Fruit fly (Drosophila melanogaster) whole organism, pupa: Measurements from ENCODE around the gene TTLL4A.

Source experiments
- CG10348 ChIP-seq: fragments of 200-800 bp; sonication (Bioruptor generic); IDR thresholded peaks from 2 replicates; pipeline ENCODE4 v1.3.6; 2022; ENCODE audit warnings: missing biosample characterization, missing genetic modification characterization
- CG12605 ChIP-seq: fragments of 200-800 bp; sonication (Bioruptor generic); IDR thresholded peaks from 2 replicates; pipeline ENCODE4 v1.3.6; 2022; ENCODE audit warnings: missing biosample characterization, missing genetic modification characterization
- CG13204 ChIP-seq: fragments of 200-800 bp; sonication (Bioruptor generic); optimal IDR thresholded peaks from 2 replicates; lab custom pipeline; 2018; ENCODE audit warnings: missing biosample characterization, mild to moderate bottlenecking, missing genetic modification characterization, moderate library complexity
- CG14655 ChIP-seq: fragments of 200-800 bp; sonication (Bioruptor generic); optimal IDR thresholded peaks from 3 replicates; lab custom pipeline; 2017; ENCODE audit warnings: mild to moderate bottlenecking, missing biosample characterization, missing genetic modification reagents, missing genetic modification characterization
- CG15710 ChIP-seq: fragments of 200-800 bp; sonication (Bioruptor generic); optimal IDR thresholded peaks from 2 replicates; lab custom pipeline; 2018; ENCODE audit warnings: missing biosample characterization, mild to moderate bottlenecking, missing genetic modification characterization, moderate library complexity
- CG17806 ChIP-seq: fragments of 200-800 bp; sonication (Bioruptor generic); optimal IDR thresholded peaks from 2 replicates; lab custom pipeline; 2018; ENCODE audit warnings: missing biosample characterization, mild to moderate bottlenecking, missing genetic modification characterization, moderate library complexity
- CG32121 ChIP-seq: fragments of 200-800 bp; sonication (Bioruptor generic); IDR thresholded peaks from 2 replicates; pipeline ENCODE4 v1.3.6; 2022; ENCODE audit warnings: missing biosample characterization, missing genetic modification characterization
- CG34367 ChIP-seq: fragments of 200-800 bp; sonication (Bioruptor generic); optimal IDR thresholded peaks from 2 replicates; lab custom pipeline; 2018; ENCODE audit warnings: missing biosample characterization, mild to moderate bottlenecking, missing genetic modification characterization
- CG4496 ChIP-seq: fragments of 200-800 bp; sonication (Bioruptor generic); IDR thresholded peaks from 3 replicates; pipeline ENCODE4 v1.3.6; 2022; ENCODE audit warnings: missing biosample characterization, missing genetic modification characterization
- CG8159 ChIP-seq: fragments of 200-800 bp; sonication (Bioruptor generic); optimal IDR thresholded peaks from 3 replicates; lab custom pipeline; 2018; ENCODE audit warnings: missing biosample characterization, mild to moderate bottlenecking, missing genetic modification characterization, moderate library complexity
- CG8301 ChIP-seq: fragments of 200-800 bp; sonication (Bioruptor generic); optimal IDR thresholded peaks from 2 replicates; lab custom pipeline; 2018; ENCODE audit warnings: missing biosample characterization, mild to moderate bottlenecking, missing genetic modification characterization
- CG9948 ChIP-seq: fragments of 200-800 bp; sonication (Bioruptor generic); optimal IDR thresholded peaks from 2 replicates; lab custom pipeline; 2018; ENCODE audit warnings: missing biosample characterization, mild to moderate bottlenecking, missing genetic modification characterization, moderate library complexity
- D1 ChIP-seq: fragments of 200-800 bp; sonication (Bioruptor generic); optimal IDR thresholded peaks from 2 replicates; lab custom pipeline; 2018; ENCODE audit warnings: missing biosample characterization, mild to moderate bottlenecking, missing genetic modification characterization, moderate library complexity
- EcR ChIP-seq: fragments of 200-800 bp; sonication (Bioruptor generic); optimal IDR thresholded peaks from 3 replicates; lab custom pipeline; 2019; ENCODE audit warnings: missing biosample characterization, missing genetic modification characterization, mild to moderate bottlenecking, moderate library complexity, missing genetic modification reagents
- Ets98B ChIP-seq: fragments of 200-800 bp; sonication (Bioruptor generic); IDR thresholded peaks from 2 replicates; pipeline ENCODE4 v1.3.6; 2022; ENCODE audit warnings: missing biosample characterization, missing genetic modification characterization
- Pif1A ChIP-seq: fragments of 200-800 bp; sonication (Bioruptor generic); optimal IDR thresholded peaks from 3 replicates; lab custom pipeline; 2016; ENCODE audit warnings: missing biosample characterization, missing genetic modification characterization
- Pif1B ChIP-seq: fragments of 200-800 bp; sonication (Bioruptor generic); optimal IDR thresholded peaks from 3 replicates; lab custom pipeline; 2016; ENCODE audit warnings: missing biosample characterization, missing genetic modification characterization
- Snoo ChIP-seq: fragments of 200-800 bp; sonication (Bioruptor generic); optimal IDR thresholded peaks from 3 replicates; lab custom pipeline; 2017; ENCODE audit warnings: missing biosample characterization, mild to moderate bottlenecking, missing genetic modification characterization, inconsistent platforms
- fd96Ca ChIP-seq: fragments of 200-800 bp; sonication (Bioruptor generic); IDR thresholded peaks from 3 replicates; pipeline ENCODE4 v1.3.6; 2022; ENCODE audit warnings: missing biosample characterization, missing genetic modification characterization
- gl ChIP-seq: fragments of 200-800 bp; sonication (Bioruptor generic); optimal IDR thresholded peaks from 2 replicates; lab custom pipeline; 2018; ENCODE audit warnings: missing biosample characterization, mild to moderate bottlenecking, missing genetic modification characterization
- rn ChIP-seq: fragments of 200-800 bp; sonication (Bioruptor generic); IDR thresholded peaks from 2 replicates; pipeline ENCODE4 v1.3.6; 2022; ENCODE audit warnings: missing biosample characterization, missing genetic modification characterization

TTLL4A gene

DNA sequence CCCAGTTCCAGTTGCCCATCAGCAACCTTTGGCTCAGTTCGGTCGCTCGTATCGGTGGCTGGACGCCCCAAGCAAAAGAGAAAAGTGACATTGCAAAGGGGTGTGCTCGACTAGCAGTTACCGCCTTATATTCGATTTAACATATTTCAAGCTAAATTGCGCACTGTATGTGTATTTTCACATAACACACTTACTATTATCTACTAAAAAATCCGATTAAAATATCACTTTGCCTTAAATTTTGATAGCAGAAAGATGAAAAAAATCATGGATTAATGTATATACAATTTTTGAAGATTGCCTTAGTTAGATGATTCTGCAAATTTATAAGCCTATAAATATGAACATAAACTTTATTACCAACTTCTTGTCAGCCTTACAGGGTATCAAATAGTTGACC, 32.4 kb downstream of the TTLL4A start:
- peak; percentile 44 for TF ChIP-seq CG8159
- TF ChIP-seq CG34367 (tag; lab: Kevin White, UChicago): no peak
- TF ChIP-seq gl (tag; lab: Kevin White, UChicago): no peak
- no peak for TF ChIP-seq Pif1B (GFP tag; lab: Kevin White, UChicago)
- TF ChIP-seq Snoo (tag; lab: Kevin White, UChicago): peak; percentile 5
- TF ChIP-seq rn (GFP tag; lab: Robert Waterston, UW): no peak
- TF ChIP-seq CG13204 (GFP tag; lab: Kevin White, UChicago): no peak
- TF ChIP-seq CG14655 (GFP tag; lab: Kevin White, UChicago): peak; percentile 48
- peak; percentile 19 for TF ChIP-seq CG8301 (tag; lab: Kevin White, UChicago)
- TF ChIP-seq CG32121 (GFP tag; lab: Robert Waterston, UW): no peak
- TF ChIP-seq CG9948 (tag; lab: Kevin White, UChicago): peak; percentile 53
- TF ChIP-seq CG4496 (GFP tag; lab: Robert Waterston, UW): no peak
- no peak for TF ChIP-seq Pif1A (GFP tag; lab: Kevin White, UChicago)
- peak; percentile 21 for TF ChIP-seq CG17806 (tag; lab: Kevin White, UChicago)
- TF ChIP-seq Ets98B (GFP tag; lab: Robert Waterston, UW): no peak
- no peak for TF ChIP-seq EcR

DNA sequence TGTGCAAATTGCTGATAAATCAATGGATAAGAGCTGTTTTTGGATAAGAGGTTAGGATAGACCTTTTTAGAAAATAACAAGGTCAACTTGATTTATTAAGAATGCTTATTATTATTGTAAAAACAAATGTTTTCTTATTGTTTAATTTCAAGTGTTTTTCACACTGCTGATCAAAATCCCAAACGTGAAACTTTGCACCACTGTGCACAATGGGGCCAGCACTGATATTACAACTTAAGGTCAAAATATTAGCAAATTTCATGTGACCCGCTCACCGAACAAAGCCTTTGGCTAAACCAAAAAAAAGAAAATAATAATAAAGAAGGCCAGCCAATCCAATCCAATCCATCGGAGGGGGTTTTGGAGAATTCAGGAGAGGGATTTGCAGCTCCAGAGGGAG, 33.6 kb downstream of the TTLL4A start:
- TF ChIP-seq CG10348 (GFP tag; lab: Robert Waterston, UW) (no peak), CG17806 (tag; lab: Kevin White, UChicago) (peak; percentile 14), CG8301 (tag; lab: Kevin White, UChicago) (peak; percentile 2), fd96Ca (no peak), CG32121 (GFP tag; lab: Robert Waterston, UW) (no peak), Snoo (tag; lab: Kevin White, UChicago) (no peak), CG8159 (peak; percentile 19), EcR (no peak), CG12605 (GFP tag; lab: Robert Waterston, UW) (no peak), Ets98B (GFP tag; lab: Robert Waterston, UW) (no peak), CG34367 (tag; lab: Kevin White, UChicago) (no peak), Pif1A (GFP tag; lab: Kevin White, UChicago) (peak; percentile 12), CG14655 (GFP tag; lab: Kevin White, UChicago) (peak; percentile 1), CG9948 (tag; lab: Kevin White, UChicago) (peak; percentile 14), CG4496 (GFP tag; lab: Robert Waterston, UW) (no peak), Pif1B (GFP tag; lab: Kevin White, UChicago) (no peak)
- TF ChIP-seq, all 21 proteins: peak for 6

DNA sequence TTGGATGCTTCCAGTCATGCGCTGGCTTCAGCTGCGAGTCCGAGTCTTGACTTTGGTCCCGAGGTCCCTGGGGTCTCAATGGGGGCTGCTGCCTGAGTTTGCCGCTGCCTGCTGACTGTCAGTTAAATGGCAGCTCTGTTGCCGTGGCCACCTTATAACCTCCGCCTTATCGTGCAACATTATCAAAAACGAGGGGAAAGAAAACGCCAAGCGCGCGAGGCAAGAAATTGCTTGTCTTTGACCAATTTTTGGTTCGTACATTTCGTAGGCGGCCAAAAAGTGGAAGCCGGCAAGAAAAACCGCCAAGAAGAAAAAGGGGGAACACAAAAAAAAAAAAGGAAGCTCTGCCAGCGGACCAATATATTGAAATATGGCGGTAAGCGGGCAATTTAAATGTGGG, 34.7 kb downstream of the TTLL4A start:
- TF ChIP-seq gl (tag; lab: Kevin White, UChicago): no peak
- TF ChIP-seq CG34367 (tag; lab: Kevin White, UChicago): no peak
- TF ChIP-seq Pif1B (GFP tag; lab: Kevin White, UChicago): no peak
- no peak for TF ChIP-seq CG15710
- TF ChIP-seq CG12605 (GFP tag; lab: Robert Waterston, UW): no peak
- no peak for TF ChIP-seq CG10348 (GFP tag; lab: Robert Waterston, UW)
- no peak for TF ChIP-seq CG9948 (tag; lab: Kevin White, UChicago)

DNA sequence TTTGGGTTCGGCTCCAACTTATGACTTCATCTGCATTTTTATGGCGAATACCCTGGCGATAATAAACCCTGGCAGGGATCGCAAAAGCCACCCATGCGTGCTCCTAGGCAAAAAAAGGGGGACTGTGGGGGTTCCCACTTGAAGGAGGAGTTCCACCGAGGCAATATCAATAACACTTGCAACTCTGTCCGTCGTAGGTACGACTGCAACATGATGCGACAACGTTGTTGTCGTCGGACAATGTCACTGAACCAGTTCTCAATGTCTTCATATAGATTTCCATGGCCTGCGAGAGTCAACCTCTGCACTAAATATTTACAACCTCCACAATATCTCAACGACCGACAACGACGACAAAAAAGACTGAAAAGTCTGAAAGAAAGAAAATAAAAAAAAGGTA, 38.0 kb downstream of the TTLL4A start:
- TF ChIP-seq CG12605 (GFP tag; lab: Robert Waterston, UW): no peak
- TF ChIP-seq EcR: peak; percentile 84
- peak; percentile 53 for TF ChIP-seq gl (tag; lab: Kevin White, UChicago)
- TF ChIP-seq, all 21 proteins: peak for 2

DNA sequence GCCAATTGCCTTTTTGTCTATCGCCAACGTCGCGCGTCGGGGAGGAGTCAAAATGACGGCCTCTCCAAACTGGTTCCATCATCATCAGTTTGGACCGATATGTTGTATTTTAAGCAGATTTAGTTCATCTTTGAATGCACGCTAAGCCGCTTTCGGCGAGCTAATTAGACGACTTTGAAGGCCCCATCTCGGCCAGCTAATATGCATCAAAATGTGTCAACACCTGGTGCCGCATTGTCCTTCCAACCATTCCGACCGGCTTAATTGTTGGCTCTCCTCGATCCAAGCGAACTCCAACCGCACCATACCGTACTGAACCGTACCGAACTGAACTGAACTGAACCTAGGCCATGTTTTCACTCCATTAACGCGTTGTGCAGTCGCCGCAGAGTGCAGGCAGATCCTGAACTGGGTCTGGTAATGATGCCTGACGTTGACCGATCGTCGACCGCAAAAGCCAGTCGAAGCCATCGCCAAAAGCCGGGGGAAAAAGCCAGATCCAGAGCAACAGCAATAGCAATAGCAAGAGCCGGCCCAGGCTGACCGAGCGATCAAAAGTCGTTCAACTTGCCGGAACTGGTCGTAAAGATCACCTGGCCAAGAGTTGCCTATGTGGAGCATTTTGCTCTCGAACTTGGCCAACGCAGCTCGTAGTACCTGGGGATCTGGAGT, 38.8 kb downstream of the TTLL4A start:
- TF ChIP-seq Pif1B (GFP tag; lab: Kevin White, UChicago) (no peak), EcR (peak; percentile 92)

DNA sequence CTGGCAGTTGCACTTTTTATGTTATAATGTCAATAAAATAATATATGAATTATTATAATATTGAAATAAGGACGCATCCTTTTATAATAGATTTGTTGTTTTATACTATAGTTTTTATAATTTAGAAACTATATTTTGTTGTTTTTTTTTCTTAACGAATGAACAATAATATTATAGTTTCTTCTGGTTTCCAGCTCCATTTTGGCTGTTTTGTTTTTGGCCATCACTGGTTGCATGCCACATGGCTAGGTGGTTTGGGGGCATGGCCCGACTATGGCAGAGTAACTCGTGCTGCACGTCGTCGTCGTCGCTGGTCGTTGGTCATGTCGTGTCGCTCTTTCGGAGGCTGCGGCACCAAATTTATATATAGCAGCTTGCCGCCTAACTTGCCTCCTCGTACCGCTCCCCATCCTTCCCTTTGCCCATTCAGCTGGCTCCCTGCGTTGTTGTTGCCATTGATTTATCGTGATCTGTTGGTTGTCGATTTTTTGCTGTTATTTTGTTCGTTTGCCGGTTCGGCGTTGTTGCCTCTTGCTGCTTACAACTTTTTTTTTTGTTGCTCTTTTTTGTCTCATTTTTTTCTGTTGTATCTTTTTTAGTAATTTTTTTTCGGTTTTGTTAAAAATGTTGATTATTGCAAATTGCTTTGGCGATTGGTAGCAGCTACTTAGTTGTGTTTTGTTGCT, 43.2 kb downstream of the TTLL4A start:
- TF ChIP-seq CG8159: no peak
- TF ChIP-seq CG32121 (GFP tag; lab: Robert Waterston, UW): peak; percentile 21
- no peak for TF ChIP-seq CG15710
- peak; percentile 38 for TF ChIP-seq gl (tag; lab: Kevin White, UChicago)
- TF ChIP-seq Pif1B (GFP tag; lab: Kevin White, UChicago): no peak
- TF ChIP-seq CG4496 (GFP tag; lab: Robert Waterston, UW): peak; percentile 74; the same call in 2 of the 3 replicates
- TF ChIP-seq D1 (tag; lab: Kevin White, UChicago): no peak
- TF ChIP-seq Snoo (tag; lab: Kevin White, UChicago): no peak
- peak; percentile 6 for TF ChIP-seq CG9948 (tag; lab: Kevin White, UChicago)
- peak; percentile 21; the same call in 1 of the 2 replicates for TF ChIP-seq rn (GFP tag; lab: Robert Waterston, UW)
- TF ChIP-seq CG14655 (GFP tag; lab: Kevin White, UChicago): peak; percentile 58
- peak; percentile 74 for TF ChIP-seq CG13204 (GFP tag; lab: Kevin White, UChicago)
- no peak for TF ChIP-seq CG17806 (tag; lab: Kevin White, UChicago)
- no peak for TF ChIP-seq CG10348 (GFP tag; lab: Robert Waterston, UW)
- peak; percentile 16; the same call in 1 of the 3 replicates for TF ChIP-seq fd96Ca
- no peak for TF ChIP-seq EcR
- no peak for TF ChIP-seq CG34367 (tag; lab: Kevin White, UChicago)
- TF ChIP-seq Pif1A (GFP tag; lab: Kevin White, UChicago): peak; percentile 36
- peak; percentile 60; the same call in 1 of the 2 replicates for TF ChIP-seq Ets98B (GFP tag; lab: Robert Waterston, UW)
- TF ChIP-seq CG8301 (tag; lab: Kevin White, UChicago): no peak
- TF ChIP-seq CG12605 (GFP tag; lab: Robert Waterston, UW): peak; percentile 88
